Worm (Caenorhabditis elegans) whole organism, L1 larva: ENCODE data around the gene ZK563.2.
A peak's percentile ranks its signal among the peaks of the same experiment; 100 is the strongest.

Source experiments
- ama-1 ChIP-seq: fragments of 150-350 bp; optimal IDR thresholded peaks from 2 replicates; lab custom pipeline; 2014
- ceh-82 ChIP-seq, 3 experiments: fragments of 150-350 bp in 1 of 3; sonication (generic microtip) in 2 of 3; optimal IDR thresholded peaks; 2 replicates each; lab custom pipeline; 2014 to 2017; ENCODE audit warnings: missing biosample characterization in 3 of 3, missing genetic modification characterization in 3 of 3
- egl-13 ChIP-seq: sonication (generic microtip); optimal IDR thresholded peaks from 2 replicates; lab custom pipeline; 2016; ENCODE audit warnings: missing genotype, missing genetic modification reagents, missing genetic modification characterization, missing compliant biosample characterization
- elt-3 ChIP-seq, 6 experiments: fragments of 150-350 bp in 1 of 6; sonication (generic microtip); optimal IDR thresholded peaks; 2 replicates each; lab custom pipeline; 2017 to 2018; ENCODE audit warnings: missing biosample characterization in 6 of 6, missing genetic modification characterization in 6 of 6, inconsistent platforms in 1 of 6
- grh-1 ChIP-seq: fragments of 200-800 bp; sonication (Bioruptor generic); IDR thresholded peaks from 2 replicates; pipeline ENCODE4 v1.3.6; 2022; ENCODE audit warnings: missing genetic modification reagents, missing genetic modification characterization, missing compliant biosample characterization
- lin-39 ChIP-seq: fragments of 150-350 bp; optimal IDR thresholded peaks from 2 replicates; lab custom pipeline; 2014; ENCODE audit warnings: missing biosample characterization, missing genetic modification reagents, missing genetic modification characterization
- mdl-1 ChIP-seq, 2 experiments: fragments of 150-350 bp; optimal IDR thresholded peaks; 2 replicates each; lab custom pipeline; 2014 to 2017; ENCODE audit warnings: missing biosample characterization in 2 of 2, missing genetic modification characterization in 2 of 2, inconsistent platforms in 1 of 2
- nhr-237 ChIP-seq: fragments of 150-350 bp; optimal IDR thresholded peaks from 2 replicates; lab custom pipeline; 2014; ENCODE audit warnings: missing biosample characterization, missing genetic modification characterization
- nhr-76 ChIP-seq: sonication (generic microtip); optimal IDR thresholded peaks from 2 replicates; lab custom pipeline; 2017; ENCODE audit warnings: missing biosample characterization, missing genetic modification characterization
- nhr-84 ChIP-seq: sonication (generic microtip); optimal IDR thresholded peaks from 2 replicates; lab custom pipeline; 2017; ENCODE audit warnings: missing biosample characterization, missing genetic modification characterization
- rnt-1 ChIP-seq: sonication (generic microtip); optimal IDR thresholded peaks from 2 replicates; lab custom pipeline; 2016; ENCODE audit warnings: mild to moderate bottlenecking, missing genetic modification characterization, moderate library complexity, missing compliant biosample characterization
- tbx-2 ChIP-seq: sonication (generic microtip); optimal IDR thresholded peaks from 2 replicates; lab custom pipeline; 2016; ENCODE audit warnings: missing genetic modification characterization, missing compliant biosample characterization

- TF ChIP-seq nhr-76 (tag; lab: Kevin White, UChicago) (no peak), grh-1 (GFP tag; lab: Robert Waterston, UW) (no peak), nhr-237 (tag; lab: Kevin White, UChicago) (no peak), ceh-82 (tag; optimal IDR thresholded peaks at IDR 0.05; lab: Kevin White, UChicago) (no peak), egl-13 (tag; lab: Kevin White, UChicago) (peak; percentile 11), elt-3 (tag; optimal IDR thresholded peaks at IDR 0.05; lab: Kevin White, UChicago) (no peak), lin-39 (tag; lab: Kevin White, UChicago) (no peak), ama-1 (no peak), mdl-1 (tag; optimal IDR thresholded peaks at IDR 0.05; lab: Kevin White, UChicago) (no peak), rnt-1 (peak; percentile 95), nhr-84 (tag; lab: Kevin White, UChicago) (no peak), tbx-2 (peak; percentile 56)
Measured at ce11 chrX:3379114-3379513, 10.4 kb downstream of the ZK563.2 start, which contains the start of gene sorf-1.
